Fruit fly (Drosophila melanogaster): ENCODE measurements around the gene B4.
A peak's percentile ranks its signal among the peaks of the same experiment; 100 is the strongest.

- TF ChIP-seq brk (GFP tag; optimal IDR thresholded peaks at IDR 0.05) (peak; percentile 91), Mio (GFP tag; optimal IDR thresholded peaks at IDR 0.05) (peak; percentile 59), CG9705 (GFP tag; optimal IDR thresholded peaks at IDR 0.05) (peak; percentile 48)
Measured at dm6 chr2L:13514262-13514937, 34.7 kb downstream of the B4 start.
